Worm (Caenorhabditis elegans) whole organism, young adult: ENCODE measurements around the gene klp-12.

ENCODE experiments used
- B0035.1 ChIP-seq: sonication (generic microtip); optimal IDR thresholded peaks from 2 replicates; lab custom pipeline; 2016; ENCODE audit warnings: missing genetic modification characterization, mild to moderate bottlenecking, missing compliant biosample characterization, missing genotype, missing genetic modification reagents
- B0336.3 ChIP-seq: fragments of 200-800 bp; sonication (Bioruptor generic); IDR thresholded peaks from 2 replicates; pipeline ENCODE4 v1.3.6; 2022; ENCODE audit warnings: missing genetic modification characterization, missing compliant biosample characterization
- C06A6.2 ChIP-seq: fragments of 200-800 bp; sonication (Bioruptor generic); conservative IDR thresholded peaks from 2 replicates; pipeline ENCODE4 v1.3.6; 2022; ENCODE audit warnings: missing genetic modification characterization, missing compliant biosample characterization
- D2030.7 ChIP-seq: fragments of 200-800 bp; sonication (Bioruptor generic); IDR thresholded peaks from 2 replicates; pipeline ENCODE4 v1.3.6; 2022; ENCODE audit warnings: missing genetic modification reagents, missing genetic modification characterization, missing compliant biosample characterization
- F10E7.11 ChIP-seq: sonication (generic microtip); optimal IDR thresholded peaks from 2 replicates; lab custom pipeline; 2017; ENCODE audit warnings: mild to moderate bottlenecking, missing genetic modification characterization, moderate library complexity, missing compliant biosample characterization
- F33H1.4 ChIP-seq: fragments of 200-800 bp; sonication (Bioruptor generic); IDR thresholded peaks from 2 replicates; pipeline ENCODE4 v1.3.6; 2022; ENCODE audit warnings: missing genetic modification reagents, missing genetic modification characterization, missing compliant biosample characterization
- F57C9.4 ChIP-seq: sonication (generic microtip); optimal IDR thresholded peaks from 2 replicates; lab custom pipeline; 2017; ENCODE audit warnings: mild to moderate bottlenecking, missing genetic modification characterization, missing compliant biosample characterization
- T07F8.4 ChIP-seq: sonication (generic microtip); optimal IDR thresholded peaks from 2 replicates; lab custom pipeline; 2016; ENCODE audit warnings: mild to moderate bottlenecking, missing genetic modification characterization, moderate library complexity, missing compliant biosample characterization
- Y95B8A.8 ChIP-seq: fragments of 200-800 bp; sonication (Bioruptor generic); IDR thresholded peaks from 2 replicates; pipeline ENCODE4 v1.3.6; 2022; ENCODE audit warnings: missing genetic modification reagents, missing genetic modification characterization, missing compliant biosample characterization
- ZK185.1 ChIP-seq: sonication (generic microtip); optimal IDR thresholded peaks from 2 replicates; lab custom pipeline; 2016; ENCODE audit warnings: mild to moderate bottlenecking, missing genetic modification characterization, missing compliant biosample characterization; ENCODE audit not compliant: poor library complexity, severe bottlenecking
- ama-1 ChIP-seq, 3 experiments: fragments of 150-350 bp in 1 of 3; sonication (generic microtip) in 2 of 3; optimal IDR thresholded peaks; 2 replicates each; lab custom pipeline; 2014 to 2018; ENCODE audit warnings: missing biosample characterization in 2 of 3, missing genetic modification characterization in 2 of 3, missing genetic modification reagents in 2 of 3
- aptf-2 ChIP-seq: fragments of 200-800 bp; sonication (Bioruptor generic); conservative IDR thresholded peaks from 2 replicates; pipeline ENCODE4 v1.3.6; 2022; ENCODE audit warnings: missing genetic modification reagents, missing genetic modification characterization, missing compliant biosample characterization
- aptf-3 ChIP-seq: fragments of 200-800 bp; sonication (Bioruptor generic); IDR thresholded peaks from 2 replicates; pipeline ENCODE4 v1.3.6; 2022; ENCODE audit warnings: missing genetic modification characterization, missing compliant biosample characterization
- attf-5 ChIP-seq: fragments of 200-800 bp; sonication (Bioruptor generic); optimal IDR thresholded peaks from 2 replicates; lab custom pipeline; 2018; ENCODE audit warnings: mild to moderate bottlenecking, missing genetic modification characterization, missing compliant biosample characterization
- attf-6 ChIP-seq: fragments of 200-800 bp; sonication (Bioruptor generic); IDR thresholded peaks from 2 replicates; pipeline ENCODE4 v1.3.6; 2022; ENCODE audit warnings: missing genetic modification reagents, missing genetic modification characterization, missing compliant biosample characterization
- ccch-3 ChIP-seq: fragments of 200-800 bp; sonication (Bioruptor generic); optimal IDR thresholded peaks from 2 replicates; lab custom pipeline; 2018; ENCODE audit warnings: mild to moderate bottlenecking, missing genetic modification characterization, missing compliant biosample characterization
- ceh-100 ChIP-seq: fragments of 200-800 bp; sonication (Bioruptor generic); IDR thresholded peaks from 2 replicates; pipeline ENCODE4 v1.3.6; 2022; ENCODE audit warnings: missing genetic modification reagents, missing genetic modification characterization, missing compliant biosample characterization
- ceh-58 ChIP-seq: fragments of 200-800 bp; sonication (Bioruptor generic); IDR thresholded peaks from 2 replicates; pipeline ENCODE4 v1.3.6; 2022; ENCODE audit warnings: missing genetic modification characterization, missing compliant biosample characterization
- chd-7 ChIP-seq: sonication (generic microtip); optimal IDR thresholded peaks from 2 replicates; lab custom pipeline; 2016; ENCODE audit warnings: mild to moderate bottlenecking, missing genetic modification characterization, moderate library complexity, missing compliant biosample characterization
- die-1 ChIP-seq: sonication (generic microtip); optimal IDR thresholded peaks from 2 replicates; lab custom pipeline; 2016; ENCODE audit warnings: missing genotype, mild to moderate bottlenecking, missing genetic modification characterization, missing compliant biosample characterization
- dpff-1 ChIP-seq: sonication (generic microtip); optimal IDR thresholded peaks from 2 replicates; lab custom pipeline; 2017; ENCODE audit warnings: mild to moderate bottlenecking, missing genetic modification characterization, missing compliant biosample characterization
- efl-1 ChIP-seq: fragments of 150-350 bp; optimal IDR thresholded peaks from 2 replicates; lab custom pipeline; 2014; ENCODE audit warnings: missing biosample characterization, missing genetic modification reagents, missing genetic modification characterization
- egrh-3 ChIP-seq: fragments of 200-800 bp; sonication (Bioruptor generic); IDR thresholded peaks from 2 replicates; pipeline ENCODE4 v1.3.6; 2022; ENCODE audit warnings: missing genetic modification reagents, missing genetic modification characterization, missing compliant biosample characterization
- ets-4 ChIP-seq: fragments of 200-800 bp; sonication (Bioruptor generic); optimal IDR thresholded peaks from 2 replicates; lab custom pipeline; 2018; ENCODE audit warnings: mild to moderate bottlenecking, missing genetic modification characterization, missing compliant biosample characterization
- him-1 ChIP-seq: sonication (generic microtip); optimal IDR thresholded peaks from 2 replicates; lab custom pipeline; 2016; ENCODE audit warnings: missing genotype, missing genetic modification reagents, missing genetic modification characterization, missing compliant biosample characterization
- hlh-12 ChIP-seq: sonication (generic microtip); optimal IDR thresholded peaks from 2 replicates; lab custom pipeline; 2016; ENCODE audit warnings: missing genetic modification characterization, missing compliant biosample characterization
- hlh-26 ChIP-seq: fragments of 200-800 bp; sonication (Bioruptor generic); conservative IDR thresholded peaks from 2 replicates; pipeline ENCODE4 v1.3.6; 2022; ENCODE audit warnings: missing genetic modification reagents, missing genetic modification characterization, missing compliant biosample characterization
- lin-26 ChIP-seq: fragments of 200-800 bp; sonication (Bioruptor generic); IDR thresholded peaks from 2 replicates; pipeline ENCODE4 v1.3.6; 2022; ENCODE audit warnings: missing genetic modification reagents, missing genetic modification characterization, missing compliant biosample characterization
- lin-35 ChIP-seq, 3 experiments: fragments of 150-350 bp in 2 of 3; sonication (generic microtip) in 1 of 3; optimal IDR thresholded peaks; 2 replicates each; lab custom pipeline; 2014 to 2018; ENCODE audit warnings: missing biosample characterization in 3 of 3, missing genetic modification characterization in 3 of 3, missing genetic modification reagents in 3 of 3
- lin-40 ChIP-seq: sonication (generic microtip); optimal IDR thresholded peaks from 2 replicates; lab custom pipeline; 2016; ENCODE audit warnings: missing genetic modification characterization, mild to moderate bottlenecking, missing compliant biosample characterization, missing genotype, missing genetic modification reagents
- lsy-27 ChIP-seq: sonication (generic microtip); optimal IDR thresholded peaks from 2 replicates; lab custom pipeline; 2017; ENCODE audit warnings: missing genetic modification characterization, mild to moderate bottlenecking, missing compliant biosample characterization, antibody characterized with exemption, missing genotype, borderline replicate concordance; ENCODE audit not compliant: insufficient read depth
- madf-8 ChIP-seq: fragments of 200-800 bp; sonication (Bioruptor generic); conservative IDR thresholded peaks from 2 replicates; pipeline ENCODE4 v1.3.6; 2022; ENCODE audit warnings: missing genetic modification reagents, missing genetic modification characterization, missing compliant biosample characterization
- mcd-1 ChIP-seq: fragments of 200-800 bp; sonication (Bioruptor generic); IDR thresholded peaks from 2 replicates; pipeline ENCODE4 v1.3.6; 2022; ENCODE audit warnings: missing genetic modification reagents, missing genetic modification characterization, missing compliant biosample characterization
- nfya-2 ChIP-seq: fragments of 200-800 bp; sonication (Bioruptor generic); IDR thresholded peaks from 2 replicates; pipeline ENCODE4 v1.3.6; 2022; ENCODE audit warnings: missing genetic modification reagents, missing genetic modification characterization, missing compliant biosample characterization
- nfyb-1 ChIP-seq: fragments of 200-800 bp; sonication (Bioruptor generic); IDR thresholded peaks from 2 replicates; pipeline ENCODE4 v1.3.6; 2022; ENCODE audit warnings: missing genetic modification reagents, missing genetic modification characterization, missing compliant biosample characterization
- nhr-179 ChIP-seq: sonication (generic microtip); optimal IDR thresholded peaks from 2 replicates; lab custom pipeline; 2016; ENCODE audit warnings: mild to moderate bottlenecking, missing genetic modification characterization, missing compliant biosample characterization
- rpc-1 ChIP-seq, 2 experiments: fragments of 150-350 bp in 1 of 2; sonication (generic microtip) in 1 of 2; optimal IDR thresholded peaks; 2 replicates each; lab custom pipeline; 2014 to 2018; ENCODE audit warnings: missing biosample characterization in 1 of 2, missing genetic modification characterization in 1 of 2, missing genetic modification reagents in 1 of 2, missing genotype in 1 of 2
- sea-2 ChIP-seq: fragments of 200-800 bp; sonication (Bioruptor generic); IDR thresholded peaks from 2 replicates; pipeline ENCODE4 v1.3.6; 2022; ENCODE audit warnings: missing genetic modification characterization, missing compliant biosample characterization
- snpc-1.1 ChIP-seq: sonication (generic microtip); optimal IDR thresholded peaks from 2 replicates; lab custom pipeline; 2017; ENCODE audit warnings: missing genetic modification characterization, mild to moderate bottlenecking, missing compliant biosample characterization, antibody characterized with exemption, moderate library complexity, missing genotype, missing genetic modification reagents; ENCODE audit not compliant: insufficient read depth
- snpc-1.3 ChIP-seq: sonication (generic microtip); optimal IDR thresholded peaks from 2 replicates; lab custom pipeline; 2017; ENCODE audit warnings: missing genetic modification characterization, mild to moderate bottlenecking, missing compliant biosample characterization, antibody characterized with exemption, moderate library complexity, missing genotype, missing genetic modification reagents; ENCODE audit not compliant: insufficient read depth
- unc-62 ChIP-seq: fragments of 150-350 bp; optimal IDR thresholded peaks from 2 replicates; lab custom pipeline; 2014; ENCODE audit warnings: missing biosample characterization, missing genetic modification reagents, missing genetic modification characterization
- xnd-1 ChIP-seq: sonication (generic microtip); optimal IDR thresholded peaks from 2 replicates; lab custom pipeline; 2016; ENCODE audit warnings: missing genotype, missing genetic modification reagents, missing genetic modification characterization, missing compliant biosample characterization
- zim-3 ChIP-seq: sonication (generic microtip); optimal IDR thresholded peaks from 2 replicates; lab custom pipeline; 2017; ENCODE audit warnings: mild to moderate bottlenecking, missing genetic modification characterization, moderate library complexity, missing compliant biosample characterization
- ztf-18 ChIP-seq: sonication (generic microtip); optimal IDR thresholded peaks from 2 replicates; lab custom pipeline; 2016; ENCODE audit warnings: missing genotype, mild to moderate bottlenecking, missing genetic modification characterization, missing compliant biosample characterization
- ztf-22 ChIP-seq: fragments of 200-800 bp; sonication (Bioruptor generic); optimal IDR thresholded peaks from 2 replicates; lab custom pipeline; 2018; ENCODE audit warnings: mild to moderate bottlenecking, missing genetic modification characterization, moderate library complexity, missing compliant biosample characterization
- ztf-28 ChIP-seq: fragments of 200-800 bp; sonication (Bioruptor generic); IDR thresholded peaks from 2 replicates; pipeline ENCODE4 v1.3.6; 2022; ENCODE audit warnings: missing genetic modification reagents, missing genetic modification characterization, missing compliant biosample characterization

klp-12 gene

ce11 chrIV:11298154-11299086 is 61.2 kb downstream of the klp-12 start, which contains the start of the genes B0035.15 and dnj-1 (continued):
- no peak for TF ChIP-seq ama-1 (optimal IDR thresholded peaks at IDR 0.05; lab: Kevin White, UChicago)
- no peak for TF ChIP-seq ama-1 (GFP tag; optimal IDR thresholded peaks at IDR 0.05; lab: Kevin White, UChicago)
- TF ChIP-seq lin-40 (tag; lab: Kevin White, UChicago): peak; percentile 19
- peak; percentile 56 for TF ChIP-seq attf-5
- TF ChIP-seq lsy-27 (tag; lab: Kevin White, UChicago): no peak
- TF ChIP-seq ZK185.1 (tag; lab: Kevin White, UChicago): no peak
- peak; percentile 81 for TF ChIP-seq F33H1.4 (GFP tag; lab: Robert Waterston, UW)
- TF ChIP-seq ceh-100 (GFP tag; lab: Robert Waterston, UW): no peak
- TF ChIP-seq Y95B8A.8: no peak
- TF ChIP-seq nhr-179 (tag; lab: Kevin White, UChicago): no peak
- TF ChIP-seq F10E7.11 (tag; lab: Kevin White, UChicago): no peak
- no peak for TF ChIP-seq dpff-1
- TF ChIP-seq ztf-22: no peak
- TF ChIP-seq hlh-12 (tag; lab: Kevin White, UChicago): no peak
- TF ChIP-seq him-1: no peak
- no peak for TF ChIP-seq B0336.3
- TF ChIP-seq nfya-2 (GFP tag; lab: Robert Waterston, UW): no peak
- TF ChIP-seq D2030.7: 0 out of 2 replicates have a peak, but pooled peaks have one; percentile 19
- peak; percentile 34; the same call in 1 of the 2 replicates for TF ChIP-seq madf-8 (GFP tag; lab: Robert Waterston, UW)
- TF ChIP-seq snpc-1.3: no peak
- no peak for TF ChIP-seq sea-2 (GFP tag; lab: Robert Waterston, UW)
- TF ChIP-seq nfyb-1 (GFP tag; lab: Robert Waterston, UW): no peak
- TF ChIP-seq zim-3: no peak
- TF ChIP-seq mcd-1 (GFP tag; lab: Robert Waterston, UW): peak; percentile 68
- TF ChIP-seq lin-35 (GFP tag; optimal IDR thresholded peaks at IDR 0.05; lab: Kevin White, UChicago): no peak
- TF ChIP-seq chd-7: no peak
- TF ChIP-seq B0035.1 (tag; lab: Kevin White, UChicago): no peak
- TF ChIP-seq xnd-1 (tag; lab: Kevin White, UChicago): peak; percentile 69
- no peak for TF ChIP-seq lin-26 (GFP tag; lab: Robert Waterston, UW)
- no peak for TF ChIP-seq F57C9.4
- no peak for TF ChIP-seq T07F8.4 (tag; lab: Kevin White, UChicago)
- no peak for TF ChIP-seq ceh-58
- TF ChIP-seq C06A6.2 (GFP tag; lab: Robert Waterston, UW): no peak
- TF ChIP-seq aptf-2 (GFP tag; lab: Robert Waterston, UW): no peak
- no peak for TF ChIP-seq aptf-3
- TF ChIP-seq die-1 (tag; lab: Kevin White, UChicago): no peak
- no peak for TF ChIP-seq efl-1 (GFP tag; lab: Kevin White, UChicago)

ce11 chrIV:11296787-11297186 is 62.9 kb downstream of the klp-12 start, which contains the start of gene mttu-1:
Gene mttu-1 (minus strand): TSS chrIV:11296887.
- TF ChIP-seq chd-7 (no peak), hlh-26 (GFP tag; lab: Robert Waterston, UW) (no peak), ztf-28 (GFP tag; lab: Robert Waterston, UW) (no peak), aptf-2 (GFP tag; lab: Robert Waterston, UW) (no peak), rpc-1 (optimal IDR thresholded peaks at IDR 0.05; lab: Kevin White, UChicago) (no peak), rpc-1 (tag; optimal IDR thresholded peaks at IDR 0.05; lab: Kevin White, UChicago) (no peak), attf-6 (no peak), egrh-3 (no peak), him-1 (no peak), ztf-18 (no peak), F33H1.4 (GFP tag; lab: Robert Waterston, UW) (no peak), xnd-1 (tag; lab: Kevin White, UChicago) (no peak), unc-62 (no peak), ccch-3 (GFP tag; lab: Kevin White, UChicago) (no peak), snpc-1.1 (tag; lab: Kevin White, UChicago) (no peak), dpff-1 (no peak), ets-4 (GFP tag; lab: Kevin White, UChicago) (no peak), B0035.1 (tag; lab: Kevin White, UChicago) (no peak)
